Fruit fly (Drosophila melanogaster): Measurements from ENCODE around the gene dnd.
A peak's percentile ranks its signal among the peaks of the same experiment; 100 is the strongest.

dnd gene

dm6 chr3R:21839636-21840035 lies 47.5 kb downstream of the dnd start (continued):
- TF ChIP-seq acj6 (GFP tag; optimal IDR thresholded peaks at IDR 0.05) (peak; percentile 72), vri (GFP tag; optimal IDR thresholded peaks at IDR 0.05) (no peak), lz (GFP tag; optimal IDR thresholded peaks at IDR 0.05) (no peak), CG8319 (GFP tag; optimal IDR thresholded peaks at IDR 0.05) (peak; percentile 16), Sox102F (GFP tag; optimal IDR thresholded peaks at IDR 0.05) (no peak), Eip78C (GFP tag) (peak; percentile 90), OdsH (GFP tag; optimal IDR thresholded peaks at IDR 0.05) (peak; percentile 69), pdm3 (GFP tag; optimal IDR thresholded peaks at IDR 0.05) (peak; percentile 35), CG4318 (GFP tag; optimal IDR thresholded peaks at IDR 0.05) (peak; percentile 50), fkh (GFP tag; optimal IDR thresholded peaks at IDR 0.05) (no peak), net (GFP tag; optimal IDR thresholded peaks at IDR 0.05) (peak; percentile 60), Hr38 (GFP tag; optimal IDR thresholded peaks at IDR 0.05) (no peak), CG6854 (GFP tag; optimal IDR thresholded peaks at IDR 0.05) (no peak), dsx (GFP tag; optimal IDR thresholded peaks at IDR 0.05; ENCODE audit: poor library complexity, severe bottlenecking) (peak; percentile 91), Eip93F (GFP tag; optimal IDR thresholded peaks at IDR 0.05) (no peak), salr (GFP tag; optimal IDR thresholded peaks at IDR 0.05) (peak; percentile 42 to 78), CG11902 (GFP tag; optimal IDR thresholded peaks at IDR 0.05) (no peak), CG6808 (GFP tag; optimal IDR thresholded peaks at IDR 0.05) (peak; percentile 79), cyc (GFP tag; optimal IDR thresholded peaks at IDR 0.05) (no peak), CG10669 (GFP tag; optimal IDR thresholded peaks at IDR 0.05) (peak; percentile 74), esn (GFP tag; optimal IDR thresholded peaks at IDR 0.05) (peak; percentile 64), CG32006 (GFP tag; optimal IDR thresholded peaks at IDR 0.05) (peak; percentile 79), spab (GFP tag; optimal IDR thresholded peaks at IDR 0.05) (peak; percentile 77), Blimp-1 (GFP tag; optimal IDR thresholded peaks at IDR 0.05) (peak; percentile 12), CG15336 (GFP tag; IDR thresholded peaks at IDR 0.05) (peak; percentile 79), CG6792 (GFP tag; optimal IDR thresholded peaks at IDR 0.05) (peak; percentile 12), fd59A (GFP tag; optimal IDR thresholded peaks at IDR 0.05) (peak; percentile 17), Sox14 (GFP tag; optimal IDR thresholded peaks at IDR 0.05) (no peak)

- TF ChIP-seq Ets21C (GFP tag; optimal IDR thresholded peaks at IDR 0.05) (peak; percentile 83), CG32006 (GFP tag; optimal IDR thresholded peaks at IDR 0.05) (peak; percentile 95), Hr39 (GFP tag; optimal IDR thresholded peaks at IDR 0.05) (peak; percentile 91), CG8319 (GFP tag; optimal IDR thresholded peaks at IDR 0.05) (peak; percentile 41), vri (GFP tag; optimal IDR thresholded peaks at IDR 0.05) (peak; percentile 61), CG6276 (GFP tag; optimal IDR thresholded peaks at IDR 0.05) (peak; percentile 72), Sox14 (GFP tag; optimal IDR thresholded peaks at IDR 0.05) (peak; percentile 95), CG11902 (GFP tag; optimal IDR thresholded peaks at IDR 0.05) (peak; percentile 64), CG16779 (tag; optimal IDR thresholded peaks at IDR 0.05) (peak; percentile 87), CG3919 (GFP tag; optimal IDR thresholded peaks at IDR 0.05) (peak; percentile 76), CG6792 (GFP tag; optimal IDR thresholded peaks at IDR 0.05) (peak; percentile 86), CG10631 (GFP tag; optimal IDR thresholded peaks at IDR 0.05) (peak; percentile 88), Ets96B (tag; optimal IDR thresholded peaks at IDR 0.05) (peak; percentile 81), Hr38 (GFP tag; optimal IDR thresholded peaks at IDR 0.05) (no peak), dac (GFP tag; optimal IDR thresholded peaks at IDR 0.05) (peak; percentile 83), topi (GFP tag; optimal IDR thresholded peaks at IDR 0.05) (peak; percentile 90), CG3032 (tag; optimal IDR thresholded peaks at IDR 0.05) (peak; percentile 87), CG6854 (GFP tag; optimal IDR thresholded peaks at IDR 0.05) (no peak), Gug (GFP tag; IDR thresholded peaks at IDR 0.05) (0 out of 2 replicates have a peak, but pooled peaks have one; percentile 56), Eip93F (GFP tag; optimal IDR thresholded peaks at IDR 0.05) (peak; percentile 59), CG15336 (GFP tag; IDR thresholded peaks at IDR 0.05) (peak; percentile 74), Sox15 (GFP tag; optimal IDR thresholded peaks at IDR 0.05) (peak; percentile 86), achi (GFP tag; optimal IDR thresholded peaks at IDR 0.05) (peak; percentile 87), lz (GFP tag; optimal IDR thresholded peaks at IDR 0.05) (peak; percentile 91), CG6163 (GFP tag; IDR thresholded peaks at IDR 0.05) (peak; percentile 78), Met (GFP tag; optimal IDR thresholded peaks at IDR 0.05) (peak; percentile 92), CG8632 (GFP tag; optimal IDR thresholded peaks at IDR 0.05) (peak; percentile 86), fd85E (GFP tag; optimal IDR thresholded peaks at IDR 0.05) (no peak), fd59A (GFP tag; optimal IDR thresholded peaks at IDR 0.05) (peak; percentile 96), acj6 (GFP tag; optimal IDR thresholded peaks at IDR 0.05) (peak; percentile 87), cyc (GFP tag; optimal IDR thresholded peaks at IDR 0.05) (peak; percentile 82), Hr4 (GFP tag; optimal IDR thresholded peaks at IDR 0.05) (peak; percentile 91), Blimp-1 (GFP tag; optimal IDR thresholded peaks at IDR 0.05) (peak; percentile 57), CG4318 (GFP tag; optimal IDR thresholded peaks at IDR 0.05) (peak; percentile 89), Eip78C (GFP tag) (peak; percentile 99), CG10669 (GFP tag; optimal IDR thresholded peaks at IDR 0.05) (peak; percentile 82), spab (GFP tag; optimal IDR thresholded peaks at IDR 0.05) (peak; percentile 93), CG9139 (GFP tag; optimal IDR thresholded peaks at IDR 0.05) (peak; percentile 80)
Measured at dm6 chr3R:21838505-21838956, 48.6 kb downstream of the dnd start.
